Worm (Caenorhabditis elegans) whole organism, midembryonic: ENCODE measurements around the gene gst-24.

Experiments used
- T22C8.4 ChIP-seq: fragments of 200-800 bp; sonication (Bioruptor generic); IDR thresholded peaks from 2 replicates; pipeline ENCODE4 v1.3.6; 2022; ENCODE audit warnings: missing genetic modification characterization, missing compliant biosample characterization
- cog-1 ChIP-seq: sonication (generic microtip); optimal IDR thresholded peaks from 2 replicates; lab custom pipeline; 2016; ENCODE audit warnings: missing genetic modification characterization, missing compliant biosample characterization
- flt-1 ChIP-seq: fragments of 200-800 bp; sonication (Bioruptor generic); IDR thresholded peaks from 2 replicates; pipeline ENCODE4 v1.3.6; 2022; ENCODE audit warnings: missing genetic modification characterization, missing compliant biosample characterization
- klf-2 ChIP-seq: fragments of 200-800 bp; sonication (Bioruptor generic); conservative IDR thresholded peaks from 2 replicates; pipeline ENCODE4 v1.3.6; 2022; ENCODE audit warnings: missing genetic modification reagents, missing genetic modification characterization, missing compliant biosample characterization
- med-1 ChIP-seq: sonication (generic microtip); optimal IDR thresholded peaks from 2 replicates; lab custom pipeline; 2017; ENCODE audit warnings: missing genetic modification characterization, mild to moderate bottlenecking, missing compliant biosample characterization, antibody characterized with exemption, missing genetic modification reagents; ENCODE audit not compliant: insufficient read depth
- ref-1 ChIP-seq: fragments of 200-800 bp; sonication (Bioruptor generic); conservative IDR thresholded peaks from 2 replicates; pipeline ENCODE4 v1.3.6; 2022; ENCODE audit warnings: missing genetic modification reagents, missing genetic modification characterization, missing compliant biosample characterization
- tab-1 ChIP-seq: fragments of 200-800 bp; sonication (Bioruptor generic); IDR thresholded peaks from 2 replicates; pipeline ENCODE4 v1.3.6; 2022; ENCODE audit warnings: missing genetic modification characterization, missing compliant biosample characterization
- ztf-23 ChIP-seq: fragments of 200-800 bp; sonication (Bioruptor generic); IDR thresholded peaks from 2 replicates; pipeline ENCODE4 v1.3.6; 2022; ENCODE audit warnings: missing genetic modification reagents, missing genetic modification characterization, missing compliant biosample characterization
- ztf-29 ChIP-seq: fragments of 200-800 bp; sonication (Bioruptor generic); IDR thresholded peaks from 2 replicates; pipeline ENCODE4 v1.3.6; 2022; ENCODE audit warnings: missing genetic modification reagents, missing genetic modification characterization, missing compliant biosample characterization

The gst-24 gene

ce11 chrII:13630690-13631089 lies 19.5 kb upstream of the gst-24 start, which contains the start of the genes gst-17 and gst-18:
Gene gst-17, minus strand, starts transcription at chrII:13630790.
Gene gst-18, minus strand, starts transcription at chrII:13630887.
- no peak for TF ChIP-seq klf-2 (GFP tag; lab: Robert Waterston, UW)
- TF ChIP-seq med-1 (GFP tag; lab: Kevin White, UChicago) = no peak
- no peak for TF ChIP-seq T22C8.4
- no peak for TF ChIP-seq ztf-29 (GFP tag; lab: Robert Waterston, UW)
- no peak for TF ChIP-seq flt-1 (GFP tag; lab: Robert Waterston, UW)
- TF ChIP-seq ref-1 (GFP tag; lab: Robert Waterston, UW) = no peak
- TF ChIP-seq ztf-23 (GFP tag; lab: Robert Waterston, UW) = no peak
- no peak for TF ChIP-seq tab-1
- no peak for TF ChIP-seq cog-1 (tag; lab: Kevin White, UChicago)

- TF ChIP-seq flt-1 (GFP tag; lab: Robert Waterston, UW) (no peak), cog-1 (tag; lab: Kevin White, UChicago) (no peak), T22C8.4 (no peak), tab-1 (no peak), klf-2 (GFP tag; lab: Robert Waterston, UW) (no peak), ztf-29 (GFP tag; lab: Robert Waterston, UW) (no peak), med-1 (GFP tag; lab: Kevin White, UChicago) (no peak), ztf-23 (GFP tag; lab: Robert Waterston, UW) (no peak), ref-1 (GFP tag; lab: Robert Waterston, UW) (no peak)
Observed at ce11 chrII:13627001-13627400, 15.8 kb upstream of the gst-24 start, which contains the start of gene gst-19. Gene gst-19, minus strand, starts transcription at chrII:13627145.

ce11 chrII:13624330-13624729 lies 13.2 kb upstream of the gst-24 start, which contains the start of gene gst-16:
Gene gst-16, minus strand, starts transcription at chrII:13624440.
- TF ChIP-seq ref-1 (GFP tag; lab: Robert Waterston, UW) (no peak), cog-1 (tag; lab: Kevin White, UChicago) (no peak), klf-2 (GFP tag; lab: Robert Waterston, UW) (no peak), ztf-29 (GFP tag; lab: Robert Waterston, UW) (no peak), tab-1 (no peak), med-1 (GFP tag; lab: Kevin White, UChicago) (no peak), T22C8.4 (no peak), ztf-23 (GFP tag; lab: Robert Waterston, UW) (no peak), flt-1 (GFP tag; lab: Robert Waterston, UW) (no peak)

- TF ChIP-seq tab-1 (no peak), ztf-29 (GFP tag; lab: Robert Waterston, UW) (no peak), med-1 (GFP tag; lab: Kevin White, UChicago) (no peak), cog-1 (tag; lab: Kevin White, UChicago) (no peak)
Observed at ce11 chrII:13617808-13618207, 6.6 kb upstream of the gst-24 start, which contains the start of gene gst-12. Gene gst-12, minus strand, starts transcription at chrII:13618061.

ce11 chrII:13616000-13616399 lies 4.8 kb upstream of the gst-24 start, which contains the start of gene gst-14:
Gene gst-14, minus strand, starts transcription at chrII:13616100.
- TF ChIP-seq med-1 (GFP tag; lab: Kevin White, UChicago) (no peak), ztf-29 (GFP tag; lab: Robert Waterston, UW) (no peak), ztf-23 (GFP tag; lab: Robert Waterston, UW) (no peak), tab-1 (no peak), klf-2 (GFP tag; lab: Robert Waterston, UW) (no peak), ref-1 (GFP tag; lab: Robert Waterston, UW) (no peak), cog-1 (tag; lab: Kevin White, UChicago) (no peak), T22C8.4 (no peak), flt-1 (GFP tag; lab: Robert Waterston, UW) (no peak)

ce11 chrII:13614516-13614915 lies 3.4 kb upstream of the gst-24 start:
- TF ChIP-seq flt-1 (GFP tag; lab: Robert Waterston, UW) = no peak

- no peak for TF ChIP-seq med-1 (GFP tag; lab: Kevin White, UChicago)
- no peak for TF ChIP-seq ztf-23 (GFP tag; lab: Robert Waterston, UW)
- no peak for TF ChIP-seq tab-1
- TF ChIP-seq ztf-29 (GFP tag; lab: Robert Waterston, UW) = no peak
- TF ChIP-seq flt-1 (GFP tag; lab: Robert Waterston, UW) = no peak
- no peak for TF ChIP-seq T22C8.4
- no peak for TF ChIP-seq ref-1 (GFP tag; lab: Robert Waterston, UW)
- TF ChIP-seq cog-1 (tag; lab: Kevin White, UChicago) = no peak
- TF ChIP-seq klf-2 (GFP tag; lab: Robert Waterston, UW) = no peak
Observed at ce11 chrII:13613096-13613495, 1.9 kb upstream of the gst-24 start, which contains the start of gene gst-15. Gene gst-15, minus strand, starts transcription at chrII:13613196.

ce11 chrII:13609655-13610054 lies 1.5 kb downstream of the gst-24 start, which contains the start of gene gst-20:
Gene gst-20, minus strand, starts transcription at chrII:13609824.
- TF ChIP-seq flt-1 (GFP tag; lab: Robert Waterston, UW) (no peak), ztf-29 (GFP tag; lab: Robert Waterston, UW) (no peak), ztf-23 (GFP tag; lab: Robert Waterston, UW) (no peak), T22C8.4 (no peak), klf-2 (GFP tag; lab: Robert Waterston, UW) (no peak), med-1 (GFP tag; lab: Kevin White, UChicago) (no peak), tab-1 (no peak), ref-1 (GFP tag; lab: Robert Waterston, UW) (no peak), cog-1 (tag; lab: Kevin White, UChicago) (no peak)

ce11 chrII:13600904-13601303 lies 10.3 kb downstream of the gst-24 start, which contains the start of gene csp-1:
Gene csp-1, plus strand, starts transcription at chrII:13601204.
- TF ChIP-seq med-1 (GFP tag; lab: Kevin White, UChicago) = no peak
- TF ChIP-seq ztf-23 (GFP tag; lab: Robert Waterston, UW) = no peak
- TF ChIP-seq ref-1 (GFP tag; lab: Robert Waterston, UW) = no peak
- TF ChIP-seq flt-1 (GFP tag; lab: Robert Waterston, UW) = no peak
- no peak for TF ChIP-seq ztf-29 (GFP tag; lab: Robert Waterston, UW)
- no peak for TF ChIP-seq cog-1 (tag; lab: Kevin White, UChicago)
- no peak for TF ChIP-seq klf-2 (GFP tag; lab: Robert Waterston, UW)
- no peak for TF ChIP-seq tab-1
- TF ChIP-seq T22C8.4 = no peak
